Worm (Caenorhabditis elegans) whole organism, L1 larva: ENCODE measurements around the gene F19C7.8.
A peak's percentile ranks its signal among the peaks of the same experiment; 100 is the strongest.

Source experiments
- ama-1 ChIP-seq: fragments of 150-350 bp; optimal IDR thresholded peaks from 2 replicates; lab custom pipeline; 2014
- ceh-82 ChIP-seq, 3 experiments: fragments of 150-350 bp in 1 of 3; sonication (generic microtip) in 2 of 3; optimal IDR thresholded peaks; 2 replicates each; lab custom pipeline; 2014 to 2017; ENCODE audit warnings: missing biosample characterization in 3 of 3, missing genetic modification characterization in 3 of 3
- ets-5 ChIP-seq: fragments of 200-800 bp; sonication (Bioruptor generic); IDR thresholded peaks from 2 replicates; pipeline ENCODE4 v1.3.6; 2022; ENCODE audit warnings: missing genetic modification characterization, missing compliant biosample characterization
- fkh-10 ChIP-seq: sonication (generic microtip); optimal IDR thresholded peaks from 2 replicates; lab custom pipeline; 2017; ENCODE audit warnings: missing biosample characterization, missing genetic modification reagents, missing genetic modification characterization
- jun-1 ChIP-seq: fragments of 150-350 bp; optimal IDR thresholded peaks from 2 replicates; lab custom pipeline; 2014; ENCODE audit warnings: missing biosample characterization, missing genetic modification reagents, missing genetic modification characterization
- unc-62 ChIP-seq: fragments of 150-350 bp; optimal IDR thresholded peaks from 2 replicates; lab custom pipeline; 2014; ENCODE audit warnings: missing biosample characterization, missing genetic modification reagents, missing genetic modification characterization
- zag-1 ChIP-seq: fragments of 150-350 bp; optimal IDR thresholded peaks from 2 replicates; lab custom pipeline; 2014; ENCODE audit warnings: missing biosample characterization, missing genetic modification characterization
- ztf-11 ChIP-seq, 2 experiments: sonication (generic microtip); optimal IDR thresholded peaks; 2 replicates each; lab custom pipeline; 2016 to 2017; ENCODE audit warnings: missing genetic modification characterization in 2 of 2, missing biosample characterization in 1 of 2, missing compliant biosample characterization in 1 of 2

DNA sequence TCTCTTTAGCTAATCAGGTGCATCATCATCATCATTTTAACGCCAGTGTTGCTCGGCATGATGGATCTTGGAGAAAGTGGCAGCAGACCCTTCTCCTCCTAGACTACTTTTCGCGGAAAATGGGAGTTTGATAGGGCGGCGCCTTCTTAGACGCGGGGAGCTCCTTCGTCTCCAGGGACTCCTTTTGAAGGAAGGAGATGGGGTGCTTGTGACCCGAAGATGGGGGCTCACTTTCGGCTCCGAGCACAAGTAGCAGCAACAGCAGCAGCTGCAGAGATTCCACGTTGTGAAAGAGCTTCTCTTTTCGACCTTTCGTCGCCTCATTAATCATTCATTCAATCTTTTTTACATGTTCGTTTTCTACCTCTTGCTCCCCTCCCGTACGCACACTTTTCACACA, 29.5 kb upstream of the F19C7.8 start:
- TF ChIP-seq ceh-82 (tag; optimal IDR thresholded peaks at IDR 0.05; lab: Kevin White, UChicago) (peak in 1 of 3 experiments; percentile 2), zag-1 (no peak), ztf-11 (tag; optimal IDR thresholded peaks at IDR 0.05; lab: Kevin White, UChicago) (no peak), ama-1 (lab: Kevin White, UChicago) (no peak), unc-62 (GFP tag; lab: Kevin White, UChicago) (no peak), jun-1 (tag; lab: Kevin White, UChicago) (no peak), fkh-10 (GFP tag; lab: Kevin White, UChicago) (no peak), ets-5 (GFP tag; lab: Robert Waterston, UW) (no peak)
